Fruit fly (Drosophila melanogaster) whole organism, embryonic: ENCODE measurements around the gene CG6015.
A peak's percentile ranks its signal among the peaks of the same experiment; 100 is the strongest.

Experiments used
- B-H1 ChIP-seq: fragments of 200-800 bp; sonication (Bioruptor generic); IDR thresholded peaks from 3 replicates; pipeline ENCODE4 v1.3.6; 2022; ENCODE audit warnings: missing biosample characterization, missing genetic modification characterization
- Blimp-1 ChIP-seq: fragments of 200-800 bp; sonication (Bioruptor generic); optimal IDR thresholded peaks from 3 replicates; lab custom pipeline; 2018; ENCODE audit warnings: missing biosample characterization, missing genetic modification characterization, mild to moderate bottlenecking, moderate library complexity, missing genetic modification reagents
- BtbVII ChIP-seq: fragments of 200-800 bp; sonication (Bioruptor generic); optimal IDR thresholded peaks from 3 replicates; lab custom pipeline; 2017; ENCODE audit warnings: missing biosample characterization, mild to moderate bottlenecking, missing genetic modification characterization
- CG10321 ChIP-seq: fragments of 200-800 bp; sonication (Bioruptor generic); IDR thresholded peaks from 2 replicates; pipeline ENCODE4 v1.3.6; 2022; ENCODE audit warnings: missing biosample characterization, missing genetic modification characterization
- CG10959 ChIP-seq: fragments of 200-800 bp; sonication (Bioruptor generic); IDR thresholded peaks from 2 replicates; pipeline ENCODE4 v1.3.6; 2022; ENCODE audit warnings: missing biosample characterization, missing genetic modification characterization
- CG11695 ChIP-seq: fragments of 200-800 bp; sonication (Bioruptor generic); IDR thresholded peaks from 3 replicates; pipeline ENCODE4 v1.3.6; 2022; ENCODE audit warnings: missing biosample characterization, missing genetic modification characterization
- CG1233 ChIP-seq: fragments of 200-800 bp; sonication (Bioruptor generic); optimal IDR thresholded peaks from 4 replicates; lab custom pipeline; 2018; ENCODE audit warnings: missing biosample characterization, mild to moderate bottlenecking, missing genetic modification characterization
- CG17186 ChIP-seq: fragments of 200-800 bp; sonication (Bioruptor generic); optimal IDR thresholded peaks from 3 replicates; lab custom pipeline; 2017; ENCODE audit warnings: missing biosample characterization, missing genetic modification reagents, missing genetic modification characterization
- CG2199 ChIP-seq: fragments of 200-800 bp; sonication (Bioruptor generic); IDR thresholded peaks from 3 replicates; pipeline ENCODE4 v1.3.6; 2022; ENCODE audit warnings: missing biosample characterization, missing genetic modification characterization
- CG2202 ChIP-seq: fragments of 200-800 bp; sonication (Bioruptor generic); optimal IDR thresholded peaks from 2 replicates; lab custom pipeline; 2018; ENCODE audit warnings: missing biosample characterization, mild to moderate bottlenecking, missing genetic modification characterization
- CG2875 ChIP-seq: fragments of 200-800 bp; sonication (Bioruptor generic); optimal IDR thresholded peaks from 2 replicates; lab custom pipeline; 2017; ENCODE audit warnings: missing biosample characterization, mild to moderate bottlenecking, missing genetic modification characterization, missing genetic modification reagents
- CG4707 ChIP-seq: fragments of 200-800 bp; sonication (Bioruptor generic); optimal IDR thresholded peaks from 2 replicates; lab custom pipeline; 2018; ENCODE audit warnings: missing biosample characterization, mild to moderate bottlenecking, missing genetic modification characterization, moderate library complexity
- CG6689 ChIP-seq: fragments of 200-800 bp; sonication (Bioruptor generic); IDR thresholded peaks from 2 replicates; pipeline ENCODE4 v1.3.6; 2022; ENCODE audit warnings: missing biosample characterization, missing genetic modification characterization
- CG9932 ChIP-seq: fragments of 200-800 bp; sonication (Bioruptor generic); IDR thresholded peaks from 2 replicates; pipeline ENCODE4 v1.3.6; 2022; ENCODE audit warnings: missing biosample characterization, missing genetic modification characterization
- CTCF ChIP-seq: fragments of 200-800 bp; sonication (Bioruptor generic); optimal IDR thresholded peaks from 2 replicates; lab custom pipeline; 2017; ENCODE audit warnings: missing biosample characterization, mild to moderate bottlenecking, missing genetic modification characterization, moderate library complexity
- Chrac-16 ChIP-seq: fragments of 200-800 bp; sonication (Bioruptor generic); optimal IDR thresholded peaks from 3 replicates; lab custom pipeline; 2016; ENCODE audit warnings: missing biosample characterization, missing genetic modification characterization
- Dp ChIP-seq: fragments of 200-800 bp; sonication (Bioruptor generic); optimal IDR thresholded peaks from 2 replicates; lab custom pipeline; 2018; ENCODE audit warnings: missing biosample characterization, mild to moderate bottlenecking, missing genetic modification characterization, moderate library complexity
- Eip74EF ChIP-seq, 2 experiments: fragments of 200-800 bp in 1 of 2; fragments of >200 bp in 1 of 2; sonication (Bioruptor generic) in 1 of 2; optimal IDR thresholded peaks; 2 replicates each; lab custom pipeline; 2017 to 2019; ENCODE audit warnings: missing biosample characterization in 2 of 2, missing genetic modification characterization in 2 of 2, mild to moderate bottlenecking in 1 of 2, moderate library complexity in 1 of 2
- Lhr ChIP-seq: fragments of 200-800 bp; sonication (Bioruptor generic); optimal IDR thresholded peaks from 3 replicates; lab custom pipeline; 2017; ENCODE audit warnings: mild to moderate bottlenecking, missing biosample characterization, missing genetic modification reagents, missing genetic modification characterization
- Myb ChIP-seq: fragments of 200-800 bp; sonication (Bioruptor generic); optimal IDR thresholded peaks from 2 replicates; lab custom pipeline; 2016; ENCODE audit warnings: missing biosample characterization, missing genetic modification characterization
- Nf-YB ChIP-seq: fragments of 200-800 bp; sonication (Bioruptor generic); optimal IDR thresholded peaks from 3 replicates; lab custom pipeline; 2019; ENCODE audit warnings: missing biosample characterization, mild to moderate bottlenecking, missing genetic modification characterization, moderate library complexity
- Optix ChIP-seq: fragments of 200-800 bp; sonication (Bioruptor generic); IDR thresholded peaks from 3 replicates; pipeline ENCODE4 v1.3.6; 2022; ENCODE audit warnings: missing biosample characterization, missing genetic modification characterization
- Trl ChIP-seq, 3 experiments: fragments of >200 bp in 2 of 3; fragments of 200-800 bp in 1 of 3; sonication (Bioruptor generic) in 1 of 3; optimal IDR thresholded peaks; 2 replicates in 1 of 3; 3 replicates in 2 of 3; lab custom pipeline; 2016 to 2017; ENCODE audit warnings: missing biosample characterization in 1 of 3, missing genetic modification characterization in 1 of 3
- Usf ChIP-seq: fragments of 200-800 bp; sonication (Bioruptor generic); optimal IDR thresholded peaks from 2 replicates; lab custom pipeline; 2017; ENCODE audit warnings: missing genotype, missing biosample characterization, missing genetic modification characterization
- Xrp1 ChIP-seq: fragments of 200-800 bp; sonication (Bioruptor generic); IDR thresholded peaks from 2 replicates; pipeline ENCODE4 v1.3.6; 2022; ENCODE audit warnings: missing biosample characterization, missing genetic modification characterization
- ac ChIP-seq: fragments of 200-800 bp; sonication (Bioruptor generic); optimal IDR thresholded peaks from 3 replicates; lab custom pipeline; 2017; ENCODE audit warnings: missing biosample characterization, mild to moderate bottlenecking, missing genetic modification characterization
- bowl ChIP-seq: fragments of 200-800 bp; sonication (Bioruptor generic); IDR thresholded peaks from 2 replicates; pipeline ENCODE4 v1.3.6; 2022; ENCODE audit warnings: missing biosample characterization, missing genetic modification characterization
- cato ChIP-seq: fragments of 200-800 bp; sonication (Bioruptor generic); optimal IDR thresholded peaks from 2 replicates; lab custom pipeline; 2016; ENCODE audit warnings: missing biosample characterization, missing genetic modification characterization, borderline replicate concordance
- ci ChIP-seq: fragments of 200-800 bp; sonication (Bioruptor generic); IDR thresholded peaks from 3 replicates; pipeline ENCODE4 v1.3.6; 2022; ENCODE audit warnings: missing biosample characterization, missing genetic modification characterization
- crol ChIP-seq: fragments of 200-800 bp; sonication (Bioruptor generic); IDR thresholded peaks from 2 replicates; pipeline ENCODE4 v1.3.6; 2022; ENCODE audit warnings: missing biosample characterization, missing genetic modification characterization
- crp ChIP-seq, 2 experiments: fragments of 200-800 bp; sonication (Bioruptor generic); optimal IDR thresholded peaks; 2 replicates in 1 of 2; 3 replicates in 1 of 2; lab custom pipeline; 2017; ENCODE audit warnings: missing biosample characterization in 2 of 2, missing genetic modification characterization in 2 of 2, mild to moderate bottlenecking in 1 of 2, moderate library complexity in 1 of 2
- da ChIP-seq: fragments of 200-800 bp; sonication (Bioruptor generic); optimal IDR thresholded peaks from 2 replicates; lab custom pipeline; 2016; ENCODE audit warnings: missing biosample characterization, missing genetic modification characterization
- danr ChIP-seq: fragments of 200-800 bp; sonication (Bioruptor generic); IDR thresholded peaks from 2 replicates; pipeline ENCODE4 v1.3.6; 2022; ENCODE audit warnings: missing biosample characterization, missing genetic modification characterization
- dm ChIP-seq: fragments of 200-800 bp; sonication (Bioruptor generic); optimal IDR thresholded peaks from 3 replicates; lab custom pipeline; 2016; ENCODE audit warnings: missing biosample characterization, missing genetic modification characterization
- ems ChIP-seq: fragments of 200-800 bp; sonication (Bioruptor generic); optimal IDR thresholded peaks from 3 replicates; lab custom pipeline; 2016; ENCODE audit warnings: missing biosample characterization, missing genetic modification characterization
- en ChIP-seq: fragments of 200-800 bp; sonication (Bioruptor generic); optimal IDR thresholded peaks from 2 replicates; lab custom pipeline; 2016; ENCODE audit warnings: missing biosample characterization, missing genetic modification characterization
- fd96Cb ChIP-seq: fragments of 200-800 bp; sonication (Bioruptor generic); optimal IDR thresholded peaks from 2 replicates; lab custom pipeline; 2018; ENCODE audit warnings: missing biosample characterization, mild to moderate bottlenecking, missing genetic modification characterization, moderate library complexity
- grn ChIP-seq: fragments of 200-800 bp; sonication (Bioruptor generic); optimal IDR thresholded peaks from 3 replicates; lab custom pipeline; 2017; ENCODE audit warnings: missing biosample characterization, missing genetic modification characterization
- jing ChIP-seq: fragments of 200-800 bp; sonication (Bioruptor generic); optimal IDR thresholded peaks from 2 replicates; lab custom pipeline; 2018; ENCODE audit warnings: missing biosample characterization, mild to moderate bottlenecking, missing genetic modification characterization
- jumu ChIP-seq: fragments of 200-800 bp; sonication (Bioruptor generic); optimal IDR thresholded peaks from 3 replicates; lab custom pipeline; 2016; ENCODE audit warnings: missing biosample characterization, missing genetic modification characterization
- lbe ChIP-seq: fragments of 200-800 bp; sonication (Bioruptor generic); optimal IDR thresholded peaks from 2 replicates; lab custom pipeline; 2016; ENCODE audit warnings: missing biosample characterization, mild to moderate bottlenecking, missing genetic modification characterization
- lilli ChIP-seq: fragments of 200-800 bp; sonication (Bioruptor generic); optimal IDR thresholded peaks from 3 replicates; lab custom pipeline; 2016; ENCODE audit warnings: missing biosample characterization, missing genetic modification characterization
- nom ChIP-seq: fragments of 200-800 bp; sonication (Bioruptor generic); optimal IDR thresholded peaks from 2 replicates; lab custom pipeline; 2017; ENCODE audit warnings: missing biosample characterization, missing genetic modification characterization, mild to moderate bottlenecking, moderate library complexity, missing genetic modification reagents
- pros ChIP-seq: fragments of 200-800 bp; sonication (Bioruptor generic); optimal IDR thresholded peaks from 3 replicates; lab custom pipeline; 2019; ENCODE audit warnings: missing biosample characterization, mild to moderate bottlenecking, missing genetic modification characterization, moderate library complexity
- sc ChIP-seq, 3 experiments: fragments of >200 bp in 2 of 3; fragments of 200-800 bp in 1 of 3; sonication (Bioruptor generic) in 1 of 3; optimal IDR thresholded peaks; 2 replicates in 2 of 3; 3 replicates in 1 of 3; lab custom pipeline; 2017; ENCODE audit warnings: mild to moderate bottlenecking in 1 of 3, missing biosample characterization in 1 of 3, missing genetic modification characterization in 1 of 3, missing genetic modification reagents in 1 of 3
- shn ChIP-seq: fragments of 200-800 bp; sonication (Bioruptor generic); optimal IDR thresholded peaks from 3 replicates; lab custom pipeline; 2016; ENCODE audit warnings: missing biosample characterization, missing genetic modification characterization
- sqz ChIP-seq: fragments of 200-800 bp; sonication (Bioruptor generic); optimal IDR thresholded peaks from 3 replicates; lab custom pipeline; 2018; ENCODE audit warnings: missing biosample characterization, mild to moderate bottlenecking, missing genetic modification characterization
- unc-4 ChIP-seq: fragments of 200-800 bp; sonication (Bioruptor generic); IDR thresholded peaks from 2 replicates; pipeline ENCODE4 v1.3.6; 2022; ENCODE audit warnings: missing biosample characterization, missing genetic modification characterization; ENCODE audit not compliant: partially characterized antibody
- usp ChIP-seq: fragments of >200 bp; optimal IDR thresholded peaks from 2 replicates; lab custom pipeline; 2017; ENCODE audit warnings: missing biosample characterization, missing genetic modification characterization
- wor ChIP-seq: fragments of 200-800 bp; sonication (Bioruptor generic); IDR thresholded peaks from 2 replicates; pipeline ENCODE4 v1.3.6; 2022; ENCODE audit warnings: missing biosample characterization, missing genetic modification characterization
- zfh1 ChIP-seq: fragments of 200-800 bp; sonication (Bioruptor generic); IDR thresholded peaks from 3 replicates; pipeline ENCODE4 v1.3.6; 2022; ENCODE audit warnings: missing biosample characterization, missing genetic modification characterization

The CG6015 gene

dm6 chr3R:22066440-22066839 lies 32.4 kb upstream of the CG6015 start (continued):
- 0 out of 3 replicates have a peak, but pooled peaks have one; percentile 46 for TF ChIP-seq CG2199 (GFP tag; lab: Robert Waterston, UW)
- no peak for TF ChIP-seq Chrac-16 (GFP tag; lab: Kevin White, UChicago)
- no peak for TF ChIP-seq shn (GFP tag; lab: Kevin White, UChicago)
- TF ChIP-seq CTCF = no peak
- no peak for TF ChIP-seq Myb (GFP tag; lab: Kevin White, UChicago)
- TF ChIP-seq ems (GFP tag; lab: Kevin White, UChicago) = no peak
- no peak for TF ChIP-seq Nf-YB (GFP tag; lab: Kevin White, UChicago)
- no peak for TF ChIP-seq danr (GFP tag; lab: Robert Waterston, UW)
- TF ChIP-seq en (GFP tag; lab: Kevin White, UChicago) = no peak
- no peak for TF ChIP-seq CG1233 (GFP tag; lab: Kevin White, UChicago)
- no peak for TF ChIP-seq ac
- no peak for TF ChIP-seq unc-4
- TF ChIP-seq Eip74EF (GFP tag; optimal IDR thresholded peaks at IDR 0.05; lab: Kevin White, UChicago) = no peak
- no peak for TF ChIP-seq lilli (GFP tag; lab: Kevin White, UChicago)
- TF ChIP-seq wor (GFP tag; lab: Robert Waterston, UW) = no peak
- no peak for TF ChIP-seq lbe (GFP tag; lab: Kevin White, UChicago)
- no peak for TF ChIP-seq Usf (GFP tag; lab: Kevin White, UChicago)
- no peak for TF ChIP-seq fd96Cb (tag; lab: Kevin White, UChicago)
- TF ChIP-seq cato (GFP tag; lab: Kevin White, UChicago) = no peak
- no peak for TF ChIP-seq da (GFP tag; lab: Kevin White, UChicago)
- TF ChIP-seq Xrp1 (GFP tag; lab: Robert Waterston, UW) = 0 out of 2 replicates have a peak, but pooled peaks have one; percentile 14
- no peak for TF ChIP-seq crp (GFP tag; optimal IDR thresholded peaks at IDR 0.05; lab: Kevin White, UChicago)
- no peak for TF ChIP-seq CG9932 (GFP tag; lab: Robert Waterston, UW)
- TF ChIP-seq BtbVII (GFP tag; lab: Kevin White, UChicago) = no peak
- no peak for TF ChIP-seq CG17186
- TF ChIP-seq CG2202 = peak; percentile 14
- no peak for TF ChIP-seq CG11695 (GFP tag; lab: Robert Waterston, UW)
- TF ChIP-seq usp (GFP tag; lab: Kevin White, UChicago) = no peak
- no peak for TF ChIP-seq sqz (GFP tag; lab: Kevin White, UChicago)
- TF ChIP-seq nom (GFP tag; lab: Kevin White, UChicago) = no peak
- no peak for TF ChIP-seq ci (GFP tag; lab: Robert Waterston, UW)
- TF ChIP-seq Blimp-1 (GFP tag; lab: Kevin White, UChicago) = peak; percentile 8
- no peak for TF ChIP-seq B-H1 (GFP tag; lab: Robert Waterston, UW)
- no peak for TF ChIP-seq crol (GFP tag; lab: Robert Waterston, UW)
- no peak for TF ChIP-seq Lhr (GFP tag; lab: Kevin White, UChicago)
- TF ChIP-seq sc (optimal IDR thresholded peaks at IDR 0.05; lab: Kevin White, UChicago) = no peak
- TF ChIP-seq sc (GFP tag; optimal IDR thresholded peaks at IDR 0.05; lab: Kevin White, UChicago) = no peak
- no peak for TF ChIP-seq dm
- no peak for TF ChIP-seq CG10959 (GFP tag; lab: Robert Waterston, UW)
- no peak for TF ChIP-seq Dp
- TF ChIP-seq CG2875 (GFP tag; lab: Kevin White, UChicago) = no peak
- peak; percentile 2 for TF ChIP-seq grn (GFP tag; lab: Kevin White, UChicago)
- TF ChIP-seq CG6689 (GFP tag; lab: Robert Waterston, UW) = no peak
- no peak for TF ChIP-seq Trl (optimal IDR thresholded peaks at IDR 0.05; lab: Kevin White, UChicago)
- TF ChIP-seq Trl (GFP tag; optimal IDR thresholded peaks at IDR 0.05; lab: Kevin White, UChicago) = no peak
- no peak for TF ChIP-seq jumu (GFP tag; lab: Kevin White, UChicago)
- no peak for TF ChIP-seq bowl (GFP tag; lab: Robert Waterston, UW)
- no peak for TF ChIP-seq CG10321 (GFP tag; lab: Robert Waterston, UW)
- TF ChIP-seq CG4707 (GFP tag; lab: Kevin White, UChicago) = no peak
- no peak for TF ChIP-seq Optix (GFP tag; lab: Robert Waterston, UW)
- TF ChIP-seq zfh1 = no peak
- TF ChIP-seq jing (GFP tag; lab: Kevin White, UChicago) = no peak
- TF ChIP-seq pros (GFP tag; lab: Kevin White, UChicago) = no peak
